Worm (Caenorhabditis elegans): ENCODE results near the gene mlc-4.

- no peak for TF ChIP-seq hmbx-1 (tag; optimal IDR thresholded peaks at IDR 0.05)
- 0 out of 2 replicates have a peak, but pooled peaks have one; percentile 5 for TF ChIP-seq pes-1 (GFP tag; IDR thresholded peaks at IDR 0.05)
- no peak for TF ChIP-seq tbx-37 (GFP tag; conservative IDR thresholded peaks at IDR 0.05)
- TF ChIP-seq aly-1 (tag; optimal IDR thresholded peaks at IDR 0.05) = no peak
- TF ChIP-seq flt-1 (GFP tag; IDR thresholded peaks at IDR 0.05) = no peak
- TF ChIP-seq hnd-1 (tag; optimal IDR thresholded peaks at IDR 0.05) = no peak
Measured at ce11 chrIII:3426741-3427140, 33.2 kb upstream of the mlc-4 start.

All from whole organism, early embryonic.